Fruit fly (Drosophila melanogaster) whole organism, embryonic: ENCODE measurements around the gene CG4291.

Experiments used
- Antp ChIP-seq: fragments of 200-800 bp; sonication (Bioruptor generic); optimal IDR thresholded peaks from 3 replicates; lab custom pipeline; 2016; ENCODE audit warnings: missing biosample characterization, missing genetic modification characterization
- Bgb ChIP-seq: fragments of 200-800 bp; sonication (Bioruptor generic); IDR thresholded peaks from 2 replicates; pipeline ENCODE4 v1.3.6; 2022; ENCODE audit warnings: missing biosample characterization, missing genetic modification characterization; ENCODE audit not compliant: partially characterized antibody
- CG10321 ChIP-seq: fragments of 200-800 bp; sonication (Bioruptor generic); IDR thresholded peaks from 2 replicates; pipeline ENCODE4 v1.3.6; 2022; ENCODE audit warnings: missing biosample characterization, missing genetic modification characterization
- CG12071 ChIP-seq: fragments of 200-800 bp; sonication (Bioruptor generic); optimal IDR thresholded peaks from 3 replicates; lab custom pipeline; 2018; ENCODE audit warnings: missing biosample characterization, mild to moderate bottlenecking, missing genetic modification characterization
- CG12744 ChIP-seq: fragments of 200-800 bp; sonication (Bioruptor generic); optimal IDR thresholded peaks from 2 replicates; lab custom pipeline; 2016; ENCODE audit warnings: missing biosample characterization, missing genetic modification characterization
- CG13287 ChIP-seq: fragments of 200-800 bp; sonication (Bioruptor generic); IDR thresholded peaks from 2 replicates; pipeline ENCODE4 v1.3.6; 2022; ENCODE audit warnings: missing biosample characterization, missing genetic modification characterization; ENCODE audit not compliant: partially characterized antibody
- CG13894 ChIP-seq: fragments of 200-800 bp; sonication (Bioruptor generic); optimal IDR thresholded peaks from 3 replicates; lab custom pipeline; 2018; ENCODE audit warnings: missing biosample characterization, mild to moderate bottlenecking, missing genetic modification characterization, moderate library complexity
- CG14441 ChIP-seq: fragments of 200-800 bp; sonication (Bioruptor generic); IDR thresholded peaks from 2 replicates; pipeline ENCODE4 v1.3.6; 2022; ENCODE audit warnings: missing biosample characterization, missing genetic modification characterization
- CG14710 ChIP-seq: fragments of 200-800 bp; sonication (Bioruptor generic); optimal IDR thresholded peaks from 3 replicates; lab custom pipeline; 2019; ENCODE audit warnings: missing biosample characterization, mild to moderate bottlenecking, missing genetic modification characterization, moderate library complexity
- CG15269 ChIP-seq: fragments of 200-800 bp; sonication (Bioruptor generic); optimal IDR thresholded peaks from 2 replicates; lab custom pipeline; 2018; ENCODE audit warnings: missing biosample characterization, mild to moderate bottlenecking, missing genetic modification characterization, moderate library complexity
- CG16813 ChIP-seq: fragments of 200-800 bp; sonication (Bioruptor generic); IDR thresholded peaks from 3 replicates; pipeline ENCODE4 v1.3.6; 2022; ENCODE audit warnings: missing biosample characterization, missing genetic modification characterization; ENCODE audit not compliant: partially characterized antibody
- CG1792 ChIP-seq: fragments of 200-800 bp; sonication (Bioruptor generic); optimal IDR thresholded peaks from 2 replicates; lab custom pipeline; 2016; ENCODE audit warnings: missing biosample characterization, missing genetic modification characterization
- CG18011 ChIP-seq: fragments of 200-800 bp; sonication (Bioruptor generic); optimal IDR thresholded peaks from 2 replicates; lab custom pipeline; 2017; ENCODE audit warnings: missing biosample characterization, missing genetic modification characterization, mild to moderate bottlenecking, moderate library complexity, missing genotype
- CG2120 ChIP-seq: fragments of 200-800 bp; sonication (Bioruptor generic); optimal IDR thresholded peaks from 3 replicates; lab custom pipeline; 2016; ENCODE audit warnings: missing biosample characterization, missing genetic modification characterization
- CG3726 ChIP-seq: fragments of 200-800 bp; sonication (Bioruptor generic); IDR thresholded peaks from 3 replicates; pipeline ENCODE4, ENCODE4 v1.3.6; 2022; ENCODE audit warnings: missing biosample characterization, missing genetic modification characterization
- CG4617 ChIP-seq: fragments of 200-800 bp; sonication (Bioruptor generic); optimal IDR thresholded peaks from 3 replicates; lab custom pipeline; 2016; ENCODE audit warnings: missing biosample characterization, missing genetic modification characterization, borderline replicate concordance
- CG4707 ChIP-seq: fragments of 200-800 bp; sonication (Bioruptor generic); optimal IDR thresholded peaks from 2 replicates; lab custom pipeline; 2018; ENCODE audit warnings: missing biosample characterization, mild to moderate bottlenecking, missing genetic modification characterization, moderate library complexity
- CG4854 ChIP-seq: fragments of 200-800 bp; sonication (Bioruptor generic); optimal IDR thresholded peaks from 2 replicates; lab custom pipeline; 2016; ENCODE audit warnings: missing biosample characterization, missing genetic modification characterization, inconsistent platforms
- CG8281 ChIP-seq: fragments of 200-800 bp; sonication (Bioruptor generic); optimal IDR thresholded peaks from 2 replicates; lab custom pipeline; 2018; ENCODE audit warnings: missing biosample characterization, mild to moderate bottlenecking, missing genetic modification characterization, moderate library complexity
- CG8388 ChIP-seq: fragments of 200-800 bp; sonication (Bioruptor generic); optimal IDR thresholded peaks from 2 replicates; lab custom pipeline; 2019; ENCODE audit warnings: missing biosample characterization, mild to moderate bottlenecking, missing genetic modification characterization, moderate library complexity
- E2f2 ChIP-seq: fragments of 200-800 bp; sonication (Bioruptor generic); IDR thresholded peaks from 2 replicates; pipeline ENCODE4 v1.3.6; 2022; ENCODE audit warnings: missing biosample characterization, missing genetic modification characterization
- H15 ChIP-seq: fragments of 200-800 bp; sonication (Bioruptor generic); IDR thresholded peaks from 3 replicates; pipeline ENCODE4 v1.3.6; 2022; ENCODE audit warnings: missing biosample characterization, missing genetic modification characterization
- H2.0 ChIP-seq: fragments of 200-800 bp; sonication (Bioruptor generic); IDR thresholded peaks from 2 replicates; pipeline ENCODE4 v1.3.6; 2022; ENCODE audit warnings: missing biosample characterization, missing genetic modification characterization
- Hmx ChIP-seq: fragments of 200-800 bp; sonication (Bioruptor generic); optimal IDR thresholded peaks from 2 replicates; lab custom pipeline; 2016; ENCODE audit warnings: missing biosample characterization, missing genetic modification characterization
- Hr39 ChIP-seq: fragments of >200 bp; optimal IDR thresholded peaks from 2 replicates; lab custom pipeline; 2017
- Hsf ChIP-seq: fragments of 200-800 bp; sonication (Bioruptor generic); optimal IDR thresholded peaks from 3 replicates; lab custom pipeline; 2016; ENCODE audit warnings: missing biosample characterization, missing genetic modification characterization
- Med ChIP-seq: fragments of 200-800 bp; sonication (Bioruptor generic); peaks from one replicate; lab custom pipeline; 2016; ENCODE audit warnings: missing biosample characterization, missing genetic modification characterization, mild to moderate bottlenecking, inconsistent platforms, moderate library complexity
- Meics ChIP-seq: fragments of 200-800 bp; sonication (Bioruptor generic); optimal IDR thresholded peaks from 2 replicates; lab custom pipeline; 2017; ENCODE audit warnings: missing biosample characterization, mild to moderate bottlenecking, missing genetic modification characterization
- Nf-YC ChIP-seq: fragments of 200-800 bp; optimal IDR thresholded peaks from 3 replicates; lab custom pipeline; 2019; ENCODE audit warnings: missing biosample characterization, mild to moderate bottlenecking, missing genetic modification characterization, moderate library complexity
- Optix ChIP-seq: fragments of 200-800 bp; sonication (Bioruptor generic); IDR thresholded peaks from 3 replicates; pipeline ENCODE4 v1.3.6; 2022; ENCODE audit warnings: missing biosample characterization, missing genetic modification characterization
- Rx ChIP-seq: fragments of 200-800 bp; sonication (Bioruptor generic); IDR thresholded peaks from 2 replicates; pipeline ENCODE4 v1.3.6; 2022; ENCODE audit warnings: missing biosample characterization, missing genetic modification characterization
- al ChIP-seq: fragments of 200-800 bp; sonication (Bioruptor generic); IDR thresholded peaks from 2 replicates; pipeline ENCODE4 v1.3.6; 2022; ENCODE audit warnings: missing biosample characterization, missing genetic modification characterization
- ato ChIP-seq: fragments of 200-800 bp; sonication (Bioruptor generic); IDR thresholded peaks from 2 replicates; pipeline ENCODE4 v1.3.6; 2022; ENCODE audit warnings: missing biosample characterization, missing genetic modification characterization; ENCODE audit not compliant: partially characterized antibody
- br ChIP-seq: fragments of >200 bp; optimal IDR thresholded peaks from 2 replicates; lab custom pipeline; 2017
- caup ChIP-seq: fragments of 200-800 bp; sonication (Bioruptor generic); optimal IDR thresholded peaks from 3 replicates; lab custom pipeline; 2017; ENCODE audit warnings: missing biosample characterization, mild to moderate bottlenecking, missing genetic modification characterization, moderate library complexity; ENCODE audit not compliant: severe bottlenecking
- chinmo ChIP-seq: fragments of 200-800 bp; sonication (Bioruptor generic); IDR thresholded peaks from 4 replicates; pipeline ENCODE4 v1.3.6; 2022; ENCODE audit warnings: missing biosample characterization, missing genetic modification characterization; ENCODE audit not compliant: partially characterized antibody
- gcm ChIP-seq: fragments of 200-800 bp; sonication (Bioruptor generic); optimal IDR thresholded peaks from 2 replicates; lab custom pipeline; 2019; ENCODE audit warnings: missing biosample characterization, mild to moderate bottlenecking, missing genetic modification characterization, moderate library complexity
- gcm2 ChIP-seq: fragments of 200-800 bp; sonication (Bioruptor generic); optimal IDR thresholded peaks from 2 replicates; lab custom pipeline; 2016; ENCODE audit warnings: missing biosample characterization, missing genetic modification characterization
- ham ChIP-seq: fragments of 200-800 bp; sonication (Bioruptor generic); IDR thresholded peaks from 2 replicates; pipeline ENCODE4 v1.3.6; 2022; ENCODE audit warnings: missing biosample characterization, missing genetic modification characterization
- her ChIP-seq: fragments of 200-800 bp; sonication (Bioruptor generic); optimal IDR thresholded peaks from 2 replicates; lab custom pipeline; 2016; ENCODE audit warnings: missing biosample characterization, missing genetic modification characterization
- nmo ChIP-seq: fragments of 200-800 bp; sonication (Bioruptor generic); optimal IDR thresholded peaks from 2 replicates; lab custom pipeline; 2018; ENCODE audit warnings: missing biosample characterization, mild to moderate bottlenecking, missing genetic modification characterization, moderate library complexity
- row ChIP-seq: fragments of 200-800 bp; sonication (Bioruptor generic); IDR thresholded peaks from 3 replicates; pipeline ENCODE4 v1.3.6; 2022; ENCODE audit warnings: missing biosample characterization, missing genetic modification characterization
- salm ChIP-seq: fragments of 200-800 bp; sonication (Bioruptor generic); optimal IDR thresholded peaks from 2 replicates; lab custom pipeline; 2018; ENCODE audit warnings: missing biosample characterization, mild to moderate bottlenecking, missing genetic modification characterization
- schlank ChIP-seq: fragments of 200-800 bp; sonication (Bioruptor generic); optimal IDR thresholded peaks from 2 replicates; lab custom pipeline; 2018; ENCODE audit warnings: missing biosample characterization, mild to moderate bottlenecking, missing genetic modification characterization
- sd ChIP-seq: fragments of 200-800 bp; sonication (Bioruptor generic); optimal IDR thresholded peaks from 3 replicates; lab custom pipeline; 2018; ENCODE audit warnings: missing biosample characterization, mild to moderate bottlenecking, missing genetic modification characterization, moderate library complexity
- sens-2 ChIP-seq: fragments of 200-800 bp; sonication (Bioruptor generic); IDR thresholded peaks from 2 replicates; pipeline ENCODE4 v1.3.6; 2022; ENCODE audit warnings: missing biosample characterization, missing genetic modification characterization
- sob ChIP-seq: fragments of 200-800 bp; sonication (Bioruptor generic); IDR thresholded peaks from 2 replicates; pipeline ENCODE4 v1.3.6; 2022; ENCODE audit warnings: missing biosample characterization, missing genetic modification characterization
- sqz ChIP-seq: fragments of 200-800 bp; sonication (Bioruptor generic); optimal IDR thresholded peaks from 3 replicates; lab custom pipeline; 2018; ENCODE audit warnings: missing biosample characterization, mild to moderate bottlenecking, missing genetic modification characterization
- tll ChIP-seq, 2 experiments: fragments of 200-800 bp in 1 of 2; fragments of >200 bp in 1 of 2; sonication (Bioruptor generic) in 1 of 2; optimal IDR thresholded peaks; 2 replicates each; lab custom pipeline; 2017 to 2019; ENCODE audit warnings: missing biosample characterization in 2 of 2, missing genetic modification characterization in 2 of 2, mild to moderate bottlenecking in 1 of 2, moderate library complexity in 1 of 2
- vnd ChIP-seq: fragments of 200-800 bp; sonication (Bioruptor generic); IDR thresholded peaks from 3 replicates; pipeline ENCODE4 v1.3.6; 2022; ENCODE audit warnings: missing biosample characterization, missing genetic modification characterization; ENCODE audit not compliant: partially characterized antibody

Gene CG4291

DNA sequence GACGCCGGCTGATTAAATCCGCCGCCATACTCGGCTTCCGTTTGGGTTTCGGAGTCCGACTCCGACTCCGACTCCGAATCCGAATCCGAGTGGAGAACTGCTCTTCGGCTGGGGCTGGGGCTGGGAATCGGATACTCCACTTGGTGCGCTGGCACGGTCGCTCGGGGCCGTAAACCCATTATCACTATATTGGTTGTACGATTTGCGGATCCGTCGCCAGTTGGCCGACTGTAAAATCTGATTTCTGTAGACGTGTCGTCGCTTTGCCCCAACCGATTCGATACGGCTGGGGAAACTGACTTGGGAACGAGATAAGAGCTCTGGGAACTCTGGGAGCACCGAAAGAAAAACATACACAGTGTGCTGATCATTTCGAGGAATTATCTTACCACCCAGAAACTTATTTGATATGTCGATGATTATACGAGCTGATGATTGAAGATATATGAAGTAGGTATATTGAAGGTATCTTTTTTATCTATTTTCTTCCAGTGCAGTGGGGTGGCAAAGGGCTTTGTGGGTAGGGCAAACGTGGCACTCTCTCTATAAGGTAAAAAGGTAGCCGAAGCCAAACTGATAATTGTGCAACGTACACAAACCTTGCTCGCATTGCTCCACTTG lies 5.5 kb upstream of the CG4291 start (continued):
- TF ChIP-seq Optix (GFP tag; lab: Robert Waterston, UW): peak; percentile 53; the same call in 2 of the 3 replicates
- TF ChIP-seq Med: peak; percentile 80
- TF ChIP-seq row (GFP tag; lab: Robert Waterston, UW): peak; percentile 86
- no peak for TF ChIP-seq CG8281 (tag; lab: Kevin White, UChicago)
- no peak for TF ChIP-seq ato (GFP tag; lab: Robert Waterston, UW)
- no peak for TF ChIP-seq gcm2
- peak; percentile 43 for TF ChIP-seq Antp
- peak; percentile 29 for TF ChIP-seq Meics
- TF ChIP-seq sens-2 (GFP tag; lab: Robert Waterston, UW): no peak
- no peak for TF ChIP-seq CG10321 (GFP tag; lab: Robert Waterston, UW)
- TF ChIP-seq CG4854: no peak
- TF ChIP-seq H15: peak; percentile 64; the same call in 2 of the 3 replicates
- TF ChIP-seq br (lab: Kevin White, UChicago): no peak
- no peak for TF ChIP-seq al (GFP tag; lab: Robert Waterston, UW)
- peak; percentile 29 for TF ChIP-seq gcm (GFP tag; lab: Kevin White, UChicago)
- TF ChIP-seq Nf-YC (tag; lab: Kevin White, UChicago): no peak
- TF ChIP-seq caup (GFP tag; lab: Kevin White, UChicago): peak; percentile 37
- no peak for TF ChIP-seq CG12071 (GFP tag; lab: Kevin White, UChicago)
- TF ChIP-seq Hmx (GFP tag; lab: Kevin White, UChicago): no peak
- peak; percentile 41; the same call in 1 of the 2 replicates for TF ChIP-seq H2.0
- peak; percentile 10 for TF ChIP-seq CG14710 (tag; lab: Kevin White, UChicago)
- TF ChIP-seq sob (GFP tag; lab: Robert Waterston, UW): no peak
- TF ChIP-seq CG16813 (GFP tag; lab: Robert Waterston, UW): no peak
- peak; percentile 33 for TF ChIP-seq salm (tag; lab: Kevin White, UChicago)
- no peak for TF ChIP-seq sd (tag; lab: Kevin White, UChicago)
- TF ChIP-seq chinmo (GFP tag; lab: Robert Waterston, UW): 0 out of 4 replicates have a peak, but pooled peaks have one; percentile 53
- peak; percentile 32 for TF ChIP-seq nmo (GFP tag; lab: Kevin White, UChicago)
- TF ChIP-seq Hr39: no peak
- TF ChIP-seq CG8388 (GFP tag; lab: Kevin White, UChicago): peak; percentile 33
- peak; percentile 47; the same call in 1 of the 2 replicates for TF ChIP-seq E2f2 (GFP tag; lab: Robert Waterston, UW)
- peak; percentile 18 for TF ChIP-seq CG18011 (GFP tag; lab: Kevin White, UChicago)
- no peak for TF ChIP-seq CG13287 (GFP tag; lab: Robert Waterston, UW)
- TF ChIP-seq Bgb (GFP tag; lab: Robert Waterston, UW): no peak
- TF ChIP-seq CG4617 (GFP tag; lab: Kevin White, UChicago): no peak
- TF ChIP-seq CG15269 (tag; lab: Kevin White, UChicago): peak; percentile 73
- no peak for TF ChIP-seq CG3726 (GFP tag; lab: Robert Waterston, UW)
- no peak for TF ChIP-seq ham (GFP tag; lab: Robert Waterston, UW)
- TF ChIP-seq schlank (tag; lab: Kevin White, UChicago): no peak
- TF ChIP-seq CG4707 (GFP tag; lab: Kevin White, UChicago): peak; percentile 24
- TF ChIP-seq CG13894 (tag; lab: Kevin White, UChicago): no peak
- TF ChIP-seq CG2120 (GFP tag; lab: Kevin White, UChicago): peak; percentile 65
- no peak for TF ChIP-seq tll (GFP tag; optimal IDR thresholded peaks at IDR 0.05; lab: Kevin White, UChicago)
- TF ChIP-seq CG12744 (GFP tag; lab: Kevin White, UChicago): no peak
- peak; percentile 33 for TF ChIP-seq her (GFP tag; lab: Kevin White, UChicago)
- TF ChIP-seq vnd (GFP tag; lab: Robert Waterston, UW): no peak
- TF ChIP-seq CG14441: peak; percentile 67
- peak; percentile 7 for TF ChIP-seq sqz (GFP tag; lab: Kevin White, UChicago)
- TF ChIP-seq CG1792: no peak
- TF ChIP-seq Rx: peak; percentile 47; the same call in 1 of the 2 replicates
- peak; percentile 53 for TF ChIP-seq Hsf
